Fruit fly (Drosophila melanogaster): ENCODE data around the gene CSN8.

The CSN8 gene

dm6 chr2L:8370364-8371326 lies 6.0 kb downstream of the CSN8 start, which contains the start of gene CG17292 (continued):
- TF ChIP-seq stc (GFP tag; IDR thresholded peaks at IDR 0.05) (0 out of 2 replicates have a peak, but pooled peaks have one; percentile 40), CG11723 (GFP tag; optimal IDR thresholded peaks at IDR 0.05) (peak; percentile 16), ewg (GFP tag; optimal IDR thresholded peaks at IDR 0.05) (peak; percentile 9), CG10565 (GFP tag; optimal IDR thresholded peaks at IDR 0.05) (no peak), oc (tag; optimal IDR thresholded peaks at IDR 0.05) (peak; percentile 70), CG13424 (tag; optimal IDR thresholded peaks at IDR 0.05) (peak; percentile 61), CG2116 (GFP tag; optimal IDR thresholded peaks at IDR 0.05) (peak; percentile 58), CG8281 (tag; optimal IDR thresholded peaks at IDR 0.05) (no peak), cato (GFP tag; optimal IDR thresholded peaks at IDR 0.05; ENCODE audit: borderline replicate concordance) (no peak), so (GFP tag; IDR thresholded peaks at IDR 0.05) (peak; percentile 76; the same call in 2 of the 3 replicates), CG4424 (GFP tag; optimal IDR thresholded peaks at IDR 0.05) (no peak), CG13123 (GFP tag; optimal IDR thresholded peaks at IDR 0.05) (no peak), CG8765 (GFP tag; IDR thresholded peaks at IDR 0.05) (no peak), CG11695 (GFP tag; IDR thresholded peaks at IDR 0.05) (peak; percentile 48; the same call in 1 of the 3 replicates), Sry-δ (GFP tag; optimal IDR thresholded peaks at IDR 0.05) (peak; percentile 80), CG17612 (GFP tag; IDR thresholded peaks at IDR 0.05) (no peak), NFAT (GFP tag; IDR thresholded peaks at IDR 0.05) (peak; percentile 74; the same call in 1 of the 2 replicates), hb (GFP tag; IDR thresholded peaks at IDR 0.05; ENCODE audit: partially characterized antibody) (peak; percentile 84), sqz (GFP tag; optimal IDR thresholded peaks at IDR 0.05) (no peak), CoRest (tag; optimal IDR thresholded peaks at IDR 0.05) (peak; percentile 16), CG6791 (GFP tag; IDR thresholded peaks at IDR 0.05; ENCODE audit: partially characterized antibody) (peak; percentile 90), CG17385 (GFP tag; optimal IDR thresholded peaks at IDR 0.05) (peak; percentile 62), Meics (GFP tag; optimal IDR thresholded peaks at IDR 0.05) (peak; percentile 67), CG5245 (GFP tag; optimal IDR thresholded peaks at IDR 0.05) (no peak), run (tag; optimal IDR thresholded peaks at IDR 0.05) (peak; percentile 66), Dip2 (GFP tag; IDR thresholded peaks at IDR 0.05) (no peak), CG17361 (GFP tag; IDR thresholded peaks at IDR 0.05) (no peak), NfI (GFP tag; optimal IDR thresholded peaks at IDR 0.05) (peak; percentile 27), Taf1 (GFP tag; IDR thresholded peaks at IDR 0.05) (0 out of 2 replicates have a peak, but pooled peaks have one; percentile 10), lab (GFP tag; optimal IDR thresholded peaks at IDR 0.05) (peak; percentile 81), Awh (GFP tag; IDR thresholded peaks at IDR 0.05) (peak; percentile 77; the same call in 1 of the 2 replicates), Rfx (GFP tag; IDR thresholded peaks at IDR 0.05) (peak; percentile 82), Hmr (GFP tag; optimal IDR thresholded peaks at IDR 0.05) (peak; percentile 81), seq (GFP tag; IDR thresholded peaks at IDR 0.05) (peak; percentile 43; the same call in 1 of the 2 replicates), fru (optimal IDR thresholded peaks at IDR 0.05) (no peak), vnd (GFP tag; IDR thresholded peaks at IDR 0.05; ENCODE audit: partially characterized antibody) (peak; percentile 80), Abd-B (GFP tag; optimal IDR thresholded peaks at IDR 0.05) (no peak), ind (GFP tag; optimal IDR thresholded peaks at IDR 0.05) (no peak), wdn (GFP tag; IDR thresholded peaks at IDR 0.05) (peak; percentile 27; the same call in 1 of the 2 replicates), ERR (GFP tag; optimal IDR thresholded peaks at IDR 0.05) (peak; percentile 6), gem (tag; optimal IDR thresholded peaks at IDR 0.05) (peak; percentile 41), CG16815 (GFP tag; optimal IDR thresholded peaks at IDR 0.05) (no peak), CG9817 (tag; optimal IDR thresholded peaks at IDR 0.05) (peak; percentile 17), vfl (GFP tag; optimal IDR thresholded peaks at IDR 0.05) (no peak), D19B (GFP tag; optimal IDR thresholded peaks at IDR 0.05) (no peak), CG4282 (GFP tag; optimal IDR thresholded peaks at IDR 0.05) (peak; percentile 39), CG12236 (GFP tag; optimal IDR thresholded peaks at IDR 0.05) (no peak), CG1832 (GFP tag; optimal IDR thresholded peaks at IDR 0.05) (no peak)

Measured in whole organism, embryonic.